Worm (Caenorhabditis elegans) whole organism, early embryonic: Measurements from ENCODE around the gene F32H5.3.

Experiments
- B0310.2 ChIP-seq: sonication (generic microtip); optimal IDR thresholded peaks from 2 replicates; lab custom pipeline; 2016; ENCODE audit warnings: mild to moderate bottlenecking, missing genetic modification characterization, missing compliant biosample characterization
- F13C5.2 ChIP-seq: sonication (generic microtip); optimal IDR thresholded peaks from 2 replicates; lab custom pipeline; 2017; ENCODE audit warnings: mild to moderate bottlenecking, missing genetic modification characterization, inconsistent platforms, missing compliant biosample characterization
- aly-1 ChIP-seq: sonication (generic microtip); optimal IDR thresholded peaks from 2 replicates; lab custom pipeline; 2016; ENCODE audit warnings: missing genetic modification characterization, missing compliant biosample characterization
- ama-1 ChIP-seq: fragments of 150-350 bp; optimal IDR thresholded peaks from 2 replicates; lab custom pipeline; 2014
- ceh-13 ChIP-seq: fragments of 200-800 bp; sonication (Bioruptor generic); optimal IDR thresholded peaks from 2 replicates; lab custom pipeline; 2018; ENCODE audit warnings: mild to moderate bottlenecking, missing genetic modification characterization, missing compliant biosample characterization
- ceh-36 ChIP-seq: sonication (generic microtip); optimal IDR thresholded peaks from 2 replicates; lab custom pipeline; 2016; ENCODE audit warnings: missing genetic modification characterization, inconsistent platforms, missing compliant biosample characterization
- ets-7 ChIP-seq: sonication (generic microtip); optimal IDR thresholded peaks from 2 replicates; lab custom pipeline; 2016; ENCODE audit warnings: missing genotype, missing genetic modification characterization, missing compliant biosample characterization
- flt-1 ChIP-seq: fragments of 200-800 bp; sonication (Bioruptor generic); IDR thresholded peaks from 2 replicates; pipeline ENCODE4 v1.3.6; 2022; ENCODE audit warnings: missing genetic modification characterization, missing compliant biosample characterization
- hmbx-1 ChIP-seq: sonication (generic microtip); optimal IDR thresholded peaks from 2 replicates; lab custom pipeline; 2016; ENCODE audit warnings: mild to moderate bottlenecking, missing genetic modification characterization, missing compliant biosample characterization
- hmg-4 ChIP-seq: fragments of 200-800 bp; sonication (Bioruptor generic); optimal IDR thresholded peaks from 2 replicates; lab custom pipeline; 2018; ENCODE audit warnings: mild to moderate bottlenecking, missing genetic modification characterization, missing compliant biosample characterization
- hnd-1 ChIP-seq: sonication (generic microtip); optimal IDR thresholded peaks from 2 replicates; lab custom pipeline; 2016; ENCODE audit warnings: missing genetic modification characterization, missing compliant biosample characterization
- pes-1 ChIP-seq: fragments of 200-800 bp; sonication (Bioruptor generic); IDR thresholded peaks from 2 replicates; pipeline ENCODE4 v1.3.6; 2022; ENCODE audit warnings: missing genetic modification reagents, missing genetic modification characterization, missing compliant biosample characterization
- scrt-1 ChIP-seq: fragments of 200-800 bp; sonication (Bioruptor generic); IDR thresholded peaks from 2 replicates; pipeline ENCODE4 v1.3.6; 2022; ENCODE audit warnings: missing genetic modification characterization, missing compliant biosample characterization
- sea-1 ChIP-seq: fragments of 200-800 bp; sonication (Bioruptor generic); conservative IDR thresholded peaks from 2 replicates; pipeline ENCODE4 v1.3.6; 2022; ENCODE audit warnings: missing genetic modification characterization, missing compliant biosample characterization
- tbx-11 ChIP-seq: fragments of 200-800 bp; sonication (Bioruptor generic); IDR thresholded peaks from 2 replicates; pipeline ENCODE4 v1.3.6; 2022; ENCODE audit warnings: missing genetic modification characterization, missing compliant biosample characterization
- tbx-37 ChIP-seq: fragments of 200-800 bp; sonication (Bioruptor generic); conservative IDR thresholded peaks from 2 replicates; pipeline ENCODE4 v1.3.6; 2022; ENCODE audit warnings: missing genetic modification reagents, missing genetic modification characterization, missing compliant biosample characterization
- tra-4 ChIP-seq: sonication (generic microtip); optimal IDR thresholded peaks from 2 replicates; lab custom pipeline; 2017; ENCODE audit warnings: missing genetic modification characterization, missing compliant biosample characterization

Gene F32H5.3

DNA sequence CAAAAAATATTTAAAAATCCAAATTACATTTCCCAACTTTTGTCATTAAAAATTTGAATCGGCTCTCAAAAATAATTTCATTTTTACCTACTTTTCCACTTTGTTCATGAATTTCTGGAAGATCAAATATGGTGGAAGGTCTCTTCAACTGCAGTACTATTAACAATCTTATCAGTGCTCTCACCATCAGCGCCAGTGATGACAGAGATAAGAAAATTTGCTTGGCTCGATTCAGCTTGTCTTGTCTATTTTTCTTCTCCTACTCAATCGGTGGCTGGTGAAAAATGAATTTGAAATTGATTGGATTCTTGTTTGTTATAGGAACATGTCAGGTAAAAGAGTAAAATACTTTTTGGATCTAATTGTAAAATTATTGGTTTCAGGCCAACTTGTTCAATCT is 21.8 kb downstream of the F32H5.3 start, which contains the start of gene cpz-2:
TSS of gene cpz-2 (plus strand) at position 210 of the 400 bp plus-strand sequence.
- TF ChIP-seq ceh-13 (GFP tag; lab: Kevin White, UChicago) (no peak), sea-1 (GFP tag; lab: Robert Waterston, UW) (no peak), F13C5.2 (no peak), pes-1 (GFP tag; lab: Robert Waterston, UW) (no peak), hmg-4 (GFP tag; lab: Kevin White, UChicago) (no peak)

DNA sequence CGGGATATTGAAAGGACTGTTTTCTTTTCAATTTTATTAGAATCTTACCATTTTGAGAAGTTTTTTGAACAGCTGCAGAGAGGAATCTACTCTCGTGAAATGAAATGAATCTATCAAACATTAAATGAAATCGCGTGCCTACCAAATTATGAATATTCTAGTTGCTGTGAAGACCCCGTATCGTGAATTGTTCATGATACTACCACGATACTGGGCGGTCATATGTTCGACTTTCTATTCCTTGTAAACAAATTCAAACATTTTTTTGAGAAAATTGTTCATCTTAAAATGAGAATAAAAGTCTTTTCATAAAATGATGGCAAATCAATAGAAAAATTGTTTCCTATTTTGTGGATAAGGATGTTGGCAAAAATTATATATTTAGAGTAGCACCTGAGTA is 26.7 kb downstream of the F32H5.3 start, which contains the start of gene gcy-34:
TSS of gene gcy-34 (minus strand) at position 101 of the 400 bp plus-strand sequence.
- TF ChIP-seq ets-7 (tag; lab: Kevin White, UChicago), result no peak
- no peak for TF ChIP-seq ceh-36 (tag; lab: Kevin White, UChicago)
- TF ChIP-seq hmg-4 (GFP tag; lab: Kevin White, UChicago), result no peak
- TF ChIP-seq B0310.2 (tag; lab: Kevin White, UChicago), result no peak
- TF ChIP-seq F13C5.2, result no peak
- TF ChIP-seq pes-1 (GFP tag; lab: Robert Waterston, UW), result no peak
- no peak for TF ChIP-seq sea-1 (GFP tag; lab: Robert Waterston, UW)
- TF ChIP-seq tbx-37, result no peak
- TF ChIP-seq ceh-13 (GFP tag; lab: Kevin White, UChicago), result no peak
- TF ChIP-seq scrt-1 (GFP tag; lab: Robert Waterston, UW), result no peak
- no peak for TF ChIP-seq tra-4 (tag; lab: Kevin White, UChicago)
- TF ChIP-seq flt-1 (GFP tag; lab: Robert Waterston, UW), result no peak
- no peak for TF ChIP-seq aly-1 (tag; lab: Kevin White, UChicago)
- no peak for TF ChIP-seq hnd-1 (tag; lab: Kevin White, UChicago)
- TF ChIP-seq tbx-11 (GFP tag; lab: Robert Waterston, UW), result no peak
- TF ChIP-seq hmbx-1 (tag; lab: Kevin White, UChicago), result no peak
- TF ChIP-seq ama-1 (lab: Kevin White, UChicago), result no peak

DNA sequence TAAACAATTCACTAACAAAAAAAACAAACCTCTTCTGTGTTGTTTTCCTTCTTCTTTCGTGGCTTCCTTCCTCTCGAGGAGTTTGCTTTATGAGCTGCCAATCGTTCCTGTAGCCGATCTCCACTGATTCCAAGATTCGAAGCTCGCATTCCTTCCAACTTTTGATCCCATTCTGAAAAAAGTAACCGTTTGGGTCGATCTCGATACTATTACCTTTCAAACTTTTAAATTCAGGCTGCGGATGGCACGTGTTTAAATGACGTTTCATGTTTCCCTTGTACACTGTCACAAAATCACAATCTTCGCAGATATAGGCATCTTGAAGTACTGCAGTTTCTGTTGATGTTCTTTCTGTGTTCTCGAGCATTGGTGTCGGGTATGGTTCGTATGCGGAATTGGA is 28.3 kb downstream of the F32H5.3 start:
- TF ChIP-seq aly-1 (tag; lab: Kevin White, UChicago) (no peak), ceh-13 (GFP tag; lab: Kevin White, UChicago) (no peak), sea-1 (GFP tag; lab: Robert Waterston, UW) (no peak), tbx-37 (no peak), scrt-1 (GFP tag; lab: Robert Waterston, UW) (no peak), F13C5.2 (no peak), ets-7 (tag; lab: Kevin White, UChicago) (no peak), ama-1 (lab: Kevin White, UChicago) (no peak), hmg-4 (GFP tag; lab: Kevin White, UChicago) (no peak), hmbx-1 (tag; lab: Kevin White, UChicago) (no peak), tra-4 (tag; lab: Kevin White, UChicago) (no peak), flt-1 (GFP tag; lab: Robert Waterston, UW) (no peak), tbx-11 (GFP tag; lab: Robert Waterston, UW) (no peak), B0310.2 (tag; lab: Kevin White, UChicago) (no peak), ceh-36 (tag; lab: Kevin White, UChicago) (no peak), hnd-1 (tag; lab: Kevin White, UChicago) (no peak), pes-1 (GFP tag; lab: Robert Waterston, UW) (no peak)

DNA sequence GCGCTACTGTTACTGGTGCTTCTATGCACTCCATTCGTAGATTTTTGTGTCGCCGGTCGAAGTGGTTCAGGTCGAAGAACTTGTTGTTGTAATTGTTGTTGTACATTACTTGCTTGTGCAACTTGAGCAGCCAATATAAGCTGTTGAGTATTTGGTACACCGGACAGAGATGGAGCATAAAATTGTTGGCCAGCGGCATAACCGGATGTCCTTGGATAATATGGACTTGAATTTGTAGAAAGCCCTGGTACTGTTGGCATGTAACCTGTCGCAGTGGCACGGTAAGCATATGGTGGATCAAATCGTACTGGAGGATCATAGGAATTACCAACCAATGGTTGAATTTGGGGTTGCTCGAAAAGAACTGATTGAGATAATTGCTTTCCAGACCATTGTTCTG is 29.8 kb downstream of the F32H5.3 start:
- no peak for TF ChIP-seq B0310.2 (tag; lab: Kevin White, UChicago)
- TF ChIP-seq ets-7 (tag; lab: Kevin White, UChicago), result no peak
- TF ChIP-seq ceh-13 (GFP tag; lab: Kevin White, UChicago), result no peak

DNA sequence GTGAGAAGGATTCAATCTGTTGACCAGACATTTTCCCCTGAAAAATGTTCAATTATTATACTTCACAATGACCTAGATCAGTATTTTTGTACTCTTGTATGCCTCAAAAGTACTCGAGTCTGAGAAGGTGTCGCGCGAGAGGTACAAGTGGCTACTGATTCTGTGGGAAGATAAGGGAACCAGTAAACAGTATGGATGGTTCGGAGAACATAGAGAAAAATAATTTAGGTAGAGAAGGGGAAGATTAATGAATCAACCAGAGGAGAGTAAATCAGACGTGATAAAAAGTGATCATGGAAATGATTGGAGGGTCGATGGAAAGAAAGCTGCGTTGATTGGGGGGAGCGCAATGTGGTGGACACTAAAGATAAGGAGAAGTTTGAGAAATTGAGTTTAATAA is 30.3 kb downstream of the F32H5.3 start:
- TF ChIP-seq aly-1 (tag; lab: Kevin White, UChicago) (no peak), sea-1 (GFP tag; lab: Robert Waterston, UW) (no peak), F13C5.2 (no peak), pes-1 (GFP tag; lab: Robert Waterston, UW) (no peak), hmg-4 (GFP tag; lab: Kevin White, UChicago) (no peak), tra-4 (tag; lab: Kevin White, UChicago) (no peak), hnd-1 (tag; lab: Kevin White, UChicago) (no peak), flt-1 (GFP tag; lab: Robert Waterston, UW) (no peak), ets-7 (tag; lab: Kevin White, UChicago) (no peak), ama-1 (lab: Kevin White, UChicago) (no peak), ceh-13 (GFP tag; lab: Kevin White, UChicago) (no peak), tbx-37 (no peak), hmbx-1 (tag; lab: Kevin White, UChicago) (no peak), ceh-36 (tag; lab: Kevin White, UChicago) (no peak), scrt-1 (GFP tag; lab: Robert Waterston, UW) (no peak), tbx-11 (GFP tag; lab: Robert Waterston, UW) (no peak), B0310.2 (tag; lab: Kevin White, UChicago) (no peak)

DNA sequence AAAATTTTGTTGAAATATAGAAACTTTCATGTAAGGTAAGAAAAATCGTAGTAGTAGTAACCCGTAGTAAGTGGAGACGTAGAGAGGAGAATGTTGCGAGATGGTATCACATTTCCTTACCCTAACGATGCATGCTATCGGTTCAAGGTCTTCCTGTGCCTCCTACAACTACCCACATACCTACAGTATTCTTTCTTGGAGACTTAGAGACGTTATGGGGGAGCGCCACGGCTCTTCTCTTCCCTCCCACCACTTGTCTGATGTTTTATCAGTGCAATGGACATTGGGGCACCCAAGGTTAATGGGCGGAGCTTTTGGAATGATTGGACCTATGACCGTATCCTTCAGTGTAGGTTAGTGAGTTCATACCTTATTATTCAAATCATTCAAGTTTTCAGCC is 31.8 kb downstream of the F32H5.3 start:
- TF ChIP-seq ceh-36 (tag; lab: Kevin White, UChicago) (no peak), tbx-11 (GFP tag; lab: Robert Waterston, UW) (no peak), flt-1 (GFP tag; lab: Robert Waterston, UW) (no peak), F13C5.2 (no peak), hnd-1 (tag; lab: Kevin White, UChicago) (no peak), hmg-4 (GFP tag; lab: Kevin White, UChicago) (no peak), pes-1 (GFP tag; lab: Robert Waterston, UW) (no peak), sea-1 (GFP tag; lab: Robert Waterston, UW) (no peak), tbx-37 (no peak), aly-1 (tag; lab: Kevin White, UChicago) (no peak), ets-7 (tag; lab: Kevin White, UChicago) (no peak), ceh-13 (GFP tag; lab: Kevin White, UChicago) (no peak), ama-1 (lab: Kevin White, UChicago) (no peak), hmbx-1 (tag; lab: Kevin White, UChicago) (no peak), scrt-1 (GFP tag; lab: Robert Waterston, UW) (no peak), tra-4 (tag; lab: Kevin White, UChicago) (no peak), B0310.2 (tag; lab: Kevin White, UChicago) (no peak)
